Fruit fly (Drosophila melanogaster) whole organism, embryonic: ENCODE results near the gene CG15876.

Experiments
- Adf1 ChIP-seq: fragments of 200-800 bp; sonication (Bioruptor generic); IDR thresholded peaks from 2 replicates; pipeline ENCODE4 v1.3.6; 2022; ENCODE audit warnings: missing biosample characterization, missing genetic modification characterization
- Atf6 ChIP-seq: fragments of 200-800 bp; sonication (Bioruptor generic); IDR thresholded peaks from 2 replicates; pipeline ENCODE4 v1.3.6; 2022; ENCODE audit warnings: missing biosample characterization, missing genetic modification characterization
- CG10209 ChIP-seq: fragments of 200-800 bp; sonication (Bioruptor generic); optimal IDR thresholded peaks from 3 replicates; lab custom pipeline; 2017; ENCODE audit warnings: missing biosample characterization, mild to moderate bottlenecking, missing genetic modification characterization, missing genetic modification reagents
- CG1233 ChIP-seq: fragments of 200-800 bp; sonication (Bioruptor generic); optimal IDR thresholded peaks from 4 replicates; lab custom pipeline; 2018; ENCODE audit warnings: missing biosample characterization, mild to moderate bottlenecking, missing genetic modification characterization
- CG15269 ChIP-seq: fragments of 200-800 bp; sonication (Bioruptor generic); optimal IDR thresholded peaks from 2 replicates; lab custom pipeline; 2018; ENCODE audit warnings: missing biosample characterization, mild to moderate bottlenecking, missing genetic modification characterization, moderate library complexity
- CG15479 ChIP-seq: fragments of 200-800 bp; sonication (Bioruptor generic); optimal IDR thresholded peaks from 3 replicates; lab custom pipeline; 2019; ENCODE audit warnings: missing biosample characterization, mild to moderate bottlenecking, missing genetic modification characterization, moderate library complexity
- CG16813 ChIP-seq: fragments of 200-800 bp; sonication (Bioruptor generic); IDR thresholded peaks from 3 replicates; pipeline ENCODE4 v1.3.6; 2022; ENCODE audit warnings: missing biosample characterization, missing genetic modification characterization; ENCODE audit not compliant: partially characterized antibody
- CG17361 ChIP-seq: fragments of 200-800 bp; sonication (Bioruptor generic); IDR thresholded peaks from 3 replicates; pipeline ENCODE4 v1.3.6; 2022; ENCODE audit warnings: missing biosample characterization, missing genetic modification characterization
- CG2678 ChIP-seq: fragments of 200-800 bp; sonication (Bioruptor generic); optimal IDR thresholded peaks from 3 replicates; lab custom pipeline; 2019; ENCODE audit warnings: missing biosample characterization, mild to moderate bottlenecking, missing genetic modification characterization, moderate library complexity
- CG4730 ChIP-seq: fragments of 200-800 bp; sonication (Bioruptor generic); IDR thresholded peaks from 2 replicates; pipeline ENCODE4 v1.3.6; 2022; ENCODE audit warnings: missing biosample characterization, missing genetic modification characterization
- CG4854 ChIP-seq: fragments of 200-800 bp; sonication (Bioruptor generic); optimal IDR thresholded peaks from 2 replicates; lab custom pipeline; 2016; ENCODE audit warnings: missing biosample characterization, missing genetic modification characterization, inconsistent platforms
- CG6254 ChIP-seq: fragments of 200-800 bp; sonication (Bioruptor generic); optimal IDR thresholded peaks from 3 replicates; lab custom pipeline; 2017; ENCODE audit warnings: mild to moderate bottlenecking, missing biosample characterization, missing genetic modification reagents, missing genetic modification characterization
- CG6689 ChIP-seq: fragments of 200-800 bp; sonication (Bioruptor generic); IDR thresholded peaks from 2 replicates; pipeline ENCODE4 v1.3.6; 2022; ENCODE audit warnings: missing biosample characterization, missing genetic modification characterization
- CG8924 ChIP-seq: fragments of 200-800 bp; optimal IDR thresholded peaks from 3 replicates; lab custom pipeline; 2019; ENCODE audit warnings: missing biosample characterization, mild to moderate bottlenecking, missing genetic modification characterization, moderate library complexity
- CoRest ChIP-seq: fragments of 200-800 bp; sonication (Bioruptor generic); optimal IDR thresholded peaks from 3 replicates; lab custom pipeline; 2018; ENCODE audit warnings: missing biosample characterization, mild to moderate bottlenecking, missing genetic modification characterization, moderate library complexity
- D ChIP-seq, 2 experiments: fragments of 200-800 bp in 1 of 2; fragments of >200 bp in 1 of 2; sonication (Bioruptor generic) in 1 of 2; optimal IDR thresholded peaks; 2 replicates in 1 of 2; 3 replicates in 1 of 2; lab custom pipeline; 2017; ENCODE audit warnings: mild to moderate bottlenecking in 1 of 2, missing biosample characterization in 1 of 2, missing genetic modification characterization in 1 of 2, missing genetic modification reagents in 1 of 2
- Drgx ChIP-seq: fragments of 200-800 bp; sonication (Bioruptor generic); IDR thresholded peaks from 2 replicates; pipeline ENCODE4 v1.3.6; 2022; ENCODE audit warnings: missing biosample characterization, missing genetic modification characterization
- Fer3 ChIP-seq: fragments of 200-800 bp; sonication (Bioruptor generic); optimal IDR thresholded peaks from 2 replicates; lab custom pipeline; 2018; ENCODE audit warnings: missing biosample characterization, mild to moderate bottlenecking, missing genetic modification characterization, moderate library complexity
- Gsc ChIP-seq: fragments of 200-800 bp; sonication (Bioruptor generic); IDR thresholded peaks from 2 replicates; pipeline ENCODE4 v1.3.6; 2022; ENCODE audit warnings: missing biosample characterization, missing genetic modification characterization
- H2.0 ChIP-seq: fragments of 200-800 bp; sonication (Bioruptor generic); IDR thresholded peaks from 2 replicates; pipeline ENCODE4 v1.3.6; 2022; ENCODE audit warnings: missing biosample characterization, missing genetic modification characterization
- PHDP ChIP-seq: fragments of 200-800 bp; sonication (Bioruptor generic); optimal IDR thresholded peaks from 3 replicates; lab custom pipeline; 2018; ENCODE audit warnings: missing biosample characterization, mild to moderate bottlenecking, missing genetic modification characterization, moderate library complexity
- Sin3A ChIP-seq: fragments of >200 bp; optimal IDR thresholded peaks from 2 replicates; lab custom pipeline; 2018
- Six4 ChIP-seq: fragments of 200-800 bp; sonication (Bioruptor generic); optimal IDR thresholded peaks from 2 replicates; lab custom pipeline; 2016; ENCODE audit warnings: missing biosample characterization, missing genetic modification characterization
- Sox102F ChIP-seq: fragments of 200-800 bp; sonication (Bioruptor generic); optimal IDR thresholded peaks from 2 replicates; lab custom pipeline; 2018; ENCODE audit warnings: missing biosample characterization, mild to moderate bottlenecking, missing genetic modification characterization, moderate library complexity
- Sry-δ ChIP-seq: fragments of 200-800 bp; sonication (Bioruptor generic); optimal IDR thresholded peaks from 2 replicates; lab custom pipeline; 2016; ENCODE audit warnings: missing biosample characterization, missing genetic modification characterization
- bsh ChIP-seq, 2 experiments: fragments of 200-800 bp; sonication (Bioruptor generic); optimal IDR thresholded peaks; 2 replicates each; lab custom pipeline; 2017 to 2018; ENCODE audit warnings: mild to moderate bottlenecking in 2 of 2, missing biosample characterization in 2 of 2, missing genetic modification characterization in 2 of 2, moderate library complexity in 1 of 2
- cad ChIP-seq: fragments of >200 bp; optimal IDR thresholded peaks from 2 replicates; lab custom pipeline; 2017; ENCODE audit warnings: missing biosample characterization, missing genetic modification characterization
- dmrt99B ChIP-seq: fragments of 200-800 bp; sonication (Bioruptor generic); optimal IDR thresholded peaks from 2 replicates; lab custom pipeline; 2018; ENCODE audit warnings: missing biosample characterization, mild to moderate bottlenecking, missing genetic modification characterization, moderate library complexity
- gcm2 ChIP-seq: fragments of 200-800 bp; sonication (Bioruptor generic); optimal IDR thresholded peaks from 2 replicates; lab custom pipeline; 2016; ENCODE audit warnings: missing biosample characterization, missing genetic modification characterization
- lola ChIP-seq, 3 experiments: fragments of >200 bp in 2 of 3; fragments of 200-800 bp in 1 of 3; sonication (Bioruptor generic) in 1 of 3; optimal IDR thresholded peaks; 2 replicates each; lab custom pipeline; 2017 to 2019; ENCODE audit warnings: missing biosample characterization in 3 of 3, missing genetic modification characterization in 3 of 3, mild to moderate bottlenecking in 1 of 3, moderate library complexity in 1 of 3
- lov ChIP-seq, 2 experiments: fragments of 200-800 bp in 1 of 2; fragments of >200 bp in 1 of 2; sonication (Bioruptor generic) in 1 of 2; IDR thresholded peaks in 1 of 2; optimal IDR thresholded peaks in 1 of 2; 2 replicates in 1 of 2; 3 replicates in 1 of 2; pipeline versions ENCODE4 v1.3.6 to Lab custom; 2017 to 2022; ENCODE audit warnings: missing biosample characterization in 1 of 2, missing genetic modification characterization in 1 of 2
- maf-S ChIP-seq: fragments of 200-800 bp; sonication (Bioruptor generic); optimal IDR thresholded peaks from 2 replicates; lab custom pipeline; 2016; ENCODE audit warnings: missing biosample characterization, missing genetic modification characterization
- mirr ChIP-seq: fragments of 200-800 bp; sonication (Bioruptor generic); optimal IDR thresholded peaks from 3 replicates; lab custom pipeline; 2018; ENCODE audit warnings: missing biosample characterization, mild to moderate bottlenecking, missing genetic modification characterization
- p53 ChIP-seq: fragments of 200-800 bp; sonication (Bioruptor generic); optimal IDR thresholded peaks from 2 replicates; lab custom pipeline; 2016; ENCODE audit warnings: missing biosample characterization, missing genetic modification characterization
- ro ChIP-seq: fragments of 200-800 bp; sonication (Bioruptor generic); IDR thresholded peaks from 2 replicates; pipeline ENCODE4 v1.3.6; 2022; ENCODE audit warnings: missing biosample characterization, missing genetic modification characterization
- row ChIP-seq: fragments of 200-800 bp; sonication (Bioruptor generic); IDR thresholded peaks from 3 replicates; pipeline ENCODE4 v1.3.6; 2022; ENCODE audit warnings: missing biosample characterization, missing genetic modification characterization
- sens ChIP-seq: fragments of 200-800 bp; sonication (Bioruptor generic); peaks from one replicate; lab custom pipeline; 2016; ENCODE audit warnings: missing biosample characterization, missing genetic modification characterization
- stc ChIP-seq: fragments of 200-800 bp; sonication (Bioruptor generic); IDR thresholded peaks from 2 replicates; pipeline ENCODE4 v1.3.6; 2022; ENCODE audit warnings: missing biosample characterization, missing genetic modification characterization
- tll ChIP-seq, 2 experiments: fragments of 200-800 bp in 1 of 2; fragments of >200 bp in 1 of 2; sonication (Bioruptor generic) in 1 of 2; optimal IDR thresholded peaks; 2 replicates each; lab custom pipeline; 2017 to 2019; ENCODE audit warnings: missing biosample characterization in 2 of 2, missing genetic modification characterization in 2 of 2, mild to moderate bottlenecking in 1 of 2, moderate library complexity in 1 of 2
- unpg ChIP-seq: fragments of 200-800 bp; sonication (Bioruptor generic); optimal IDR thresholded peaks from 3 replicates; lab custom pipeline; 2018; ENCODE audit warnings: missing biosample characterization, mild to moderate bottlenecking, missing genetic modification characterization, moderate library complexity
- vfl ChIP-seq: fragments of 200-800 bp; sonication (Bioruptor generic); optimal IDR thresholded peaks from 2 replicates; lab custom pipeline; 2016; ENCODE audit warnings: missing biosample characterization, missing genetic modification characterization
- zen ChIP-seq: fragments of 200-800 bp; sonication (Bioruptor generic); optimal IDR thresholded peaks from 3 replicates; lab custom pipeline; 2018; ENCODE audit warnings: missing biosample characterization, mild to moderate bottlenecking, missing genetic modification characterization, moderate library complexity

CG15876 gene

DNA sequence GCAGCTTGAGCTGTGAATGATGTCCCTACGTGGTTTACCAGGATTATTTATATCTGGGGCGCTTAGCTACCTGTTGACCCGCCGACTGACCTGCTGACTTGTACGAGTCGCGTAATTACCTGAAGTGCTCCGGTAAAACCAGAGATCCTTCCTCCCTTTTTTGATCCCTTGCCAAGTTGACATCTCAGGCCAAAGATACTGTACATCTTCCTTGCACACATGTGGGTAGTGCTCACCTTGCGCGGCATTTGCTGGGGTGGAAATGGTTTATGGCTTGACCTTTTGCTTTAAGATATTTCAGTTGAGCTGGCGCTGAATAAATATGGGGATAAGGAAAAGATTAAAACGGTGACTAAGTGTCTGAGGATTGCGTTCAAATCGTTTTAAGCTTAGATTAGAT, at the start of gene CG15876:
TSS of gene CG15876 (minus strand) at position 23 of the 400 bp plus-strand sequence.
- TF ChIP-seq CG6254 (GFP tag; lab: Kevin White, UChicago) (no peak), CG15479 (GFP tag; lab: Kevin White, UChicago) (peak; percentile 97), maf-S (no peak), CoRest (tag; lab: Kevin White, UChicago) (no peak), cad (GFP tag; lab: Kevin White, UChicago) (peak; percentile 66), sens (GFP tag; lab: Kevin White, UChicago) (peak; percentile 61), zen (peak; percentile 76), tll (GFP tag; optimal IDR thresholded peaks at IDR 0.05; lab: Kevin White, UChicago) (peak in 1 of 2 experiments; percentile 97), Atf6 (GFP tag; lab: Robert Waterston, UW) (no peak), unpg (GFP tag; lab: Kevin White, UChicago) (no peak)

DNA sequence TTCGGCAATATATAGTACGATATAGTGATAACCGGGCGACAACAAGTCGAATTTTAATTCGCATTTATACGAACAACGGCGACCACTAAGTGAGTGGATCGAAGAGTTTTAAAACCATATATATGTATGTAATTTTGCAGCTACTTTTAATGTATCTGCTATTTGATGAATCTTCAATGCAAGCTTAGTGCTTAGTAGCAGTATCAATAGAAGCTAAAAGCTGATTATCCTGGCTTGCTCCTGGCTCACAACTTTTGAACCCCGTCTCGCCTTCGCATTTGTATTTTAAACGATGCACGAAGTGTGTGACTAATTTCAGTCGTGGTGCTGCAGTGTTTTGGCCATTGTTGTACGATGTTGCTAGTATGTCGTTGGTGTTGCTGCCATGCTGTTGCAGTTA, 42.0 kb upstream of the CG15876 start:
- TF ChIP-seq Sin3A (no peak), lov (optimal IDR thresholded peaks at IDR 0.05; lab: Kevin White, UChicago) (no peak), lov (GFP tag; IDR thresholded peaks at IDR 0.05; lab: Robert Waterston, UW) (no peak), CG4730 (GFP tag; lab: Robert Waterston, UW) (0 out of 2 replicates have a peak, but pooled peaks have one; percentile 4), Drgx (GFP tag; lab: Robert Waterston, UW) (peak; percentile 63), CG8924 (no peak)

DNA sequence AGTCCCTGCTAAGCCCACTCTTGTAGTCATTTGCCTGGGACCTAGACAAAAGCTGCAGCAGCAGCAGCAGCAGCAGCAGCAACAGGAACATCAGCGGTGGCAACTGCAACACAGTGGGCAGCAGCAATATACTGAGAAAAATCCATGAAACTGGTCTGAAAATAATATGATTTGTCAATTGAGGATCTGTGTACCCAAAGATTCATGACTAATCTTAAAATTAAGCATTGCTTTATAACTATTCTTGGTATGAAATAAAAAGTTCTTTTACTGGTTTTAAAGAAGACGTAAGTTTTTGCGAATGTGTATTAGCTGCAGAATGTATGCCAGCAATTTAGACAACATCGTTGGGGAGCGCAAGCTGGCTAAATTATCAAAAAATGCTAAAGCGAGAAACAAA, 37.0 kb upstream of the CG15876 start:
- TF ChIP-seq Fer3 (tag; lab: Kevin White, UChicago): no peak
- peak in 1 of 2 experiments; percentile 51 for TF ChIP-seq bsh (GFP tag; optimal IDR thresholded peaks at IDR 0.05; lab: Kevin White, UChicago)
- no peak for TF ChIP-seq mirr (GFP tag; lab: Kevin White, UChicago)
- peak; percentile 39; the same call in 1 of the 2 replicates for TF ChIP-seq Drgx (GFP tag; lab: Robert Waterston, UW)
- TF ChIP-seq H2.0 (GFP tag; lab: Robert Waterston, UW): no peak

DNA sequence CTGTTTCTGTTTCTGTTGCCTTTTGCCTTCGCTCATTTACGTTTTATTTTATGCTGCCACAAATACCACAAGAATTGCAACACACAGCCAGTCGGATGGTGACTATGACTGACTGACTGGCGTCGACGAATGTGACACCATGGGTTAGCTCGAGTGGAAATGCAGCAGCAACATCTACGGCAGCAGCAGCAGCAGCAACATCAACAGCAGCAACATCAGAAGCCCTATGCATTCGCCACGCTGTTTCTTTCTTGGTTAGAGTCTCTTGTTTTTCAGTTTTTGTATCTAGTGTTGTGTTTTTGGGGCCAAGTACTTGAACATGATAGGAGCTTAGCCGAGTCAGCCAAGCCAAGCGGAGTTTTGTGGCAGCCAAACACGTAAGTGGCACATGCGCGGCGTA, 35.2 kb upstream of the CG15876 start:
- TF ChIP-seq Drgx (GFP tag; lab: Robert Waterston, UW): 0 out of 2 replicates have a peak, but pooled peaks have one; percentile 10
- TF ChIP-seq CG10209 (GFP tag; lab: Kevin White, UChicago): no peak
- TF ChIP-seq D (optimal IDR thresholded peaks at IDR 0.05; lab: Kevin White, UChicago): no peak
- TF ChIP-seq D (GFP tag; optimal IDR thresholded peaks at IDR 0.05; lab: Kevin White, UChicago): no peak
- no peak for TF ChIP-seq CG8924
- no peak for TF ChIP-seq lola (GFP tag; optimal IDR thresholded peaks at IDR 0.05; lab: Kevin White, UChicago)

DNA sequence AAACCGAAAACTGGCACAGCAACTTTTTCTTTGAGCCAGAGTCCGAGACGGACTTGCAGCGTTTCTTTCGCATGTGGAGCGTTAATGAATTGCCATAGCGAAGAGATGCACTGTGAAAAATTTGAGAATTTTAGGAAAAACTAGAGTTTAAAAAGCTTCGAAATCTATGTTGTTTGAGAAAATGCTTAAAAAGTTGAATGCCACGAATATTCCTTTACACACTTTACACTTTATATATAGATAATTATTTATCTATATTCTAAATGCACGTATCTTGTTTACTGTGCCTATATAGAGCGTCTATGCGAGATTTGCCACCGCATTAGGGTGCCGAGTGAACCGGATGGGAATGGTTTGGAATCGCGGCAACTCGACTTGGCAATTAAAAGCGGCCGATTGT, 27.2 kb upstream of the CG15876 start:
- TF ChIP-seq vfl (GFP tag; lab: Kevin White, UChicago): no peak
- TF ChIP-seq Sox102F (GFP tag; lab: Kevin White, UChicago): peak; percentile 52
- no peak for TF ChIP-seq CG10209 (GFP tag; lab: Kevin White, UChicago)
- TF ChIP-seq CG15269 (tag; lab: Kevin White, UChicago): peak; percentile 12
- TF ChIP-seq PHDP (tag; lab: Kevin White, UChicago): no peak
- 0 out of 3 replicates have a peak, but pooled peaks have one; percentile 39 for TF ChIP-seq CG17361
- TF ChIP-seq Drgx (GFP tag; lab: Robert Waterston, UW): peak; percentile 93
- no peak for TF ChIP-seq Adf1 (GFP tag; lab: Robert Waterston, UW)
- no peak for TF ChIP-seq CG16813 (GFP tag; lab: Robert Waterston, UW)
- no peak for TF ChIP-seq Sry-δ
- TF ChIP-seq CG4854 (GFP tag; lab: Kevin White, UChicago): no peak
- TF ChIP-seq bsh (GFP tag; optimal IDR thresholded peaks at IDR 0.05; lab: Kevin White, UChicago): peak in 1 of 2 experiments; percentile 68
- no peak for TF ChIP-seq Gsc (GFP tag; lab: Robert Waterston, UW)
- TF ChIP-seq p53 (GFP tag; lab: Kevin White, UChicago): no peak
- no peak for TF ChIP-seq CG1233
- no peak for TF ChIP-seq gcm2 (GFP tag; lab: Kevin White, UChicago)
- peak; percentile 31 for TF ChIP-seq CG2678
- TF ChIP-seq dmrt99B (tag; lab: Kevin White, UChicago): peak; percentile 51
- no peak for TF ChIP-seq row (GFP tag; lab: Robert Waterston, UW)
- no peak for TF ChIP-seq ro
- TF ChIP-seq CG15479 (GFP tag; lab: Kevin White, UChicago): no peak
- no peak for TF ChIP-seq Six4 (GFP tag; lab: Kevin White, UChicago)
- TF ChIP-seq CG6689 (GFP tag; lab: Robert Waterston, UW): 0 out of 2 replicates have a peak, but pooled peaks have one; percentile 22
- TF ChIP-seq stc (GFP tag; lab: Robert Waterston, UW): no peak
